Fruit fly (Drosophila melanogaster) whole organism, embryonic: ENCODE results near the gene lectin-29Ca.
A peak's percentile ranks its signal among the peaks of the same experiment; 100 is the strongest.

Experiments used
- Bgb ChIP-seq: fragments of 200-800 bp; sonication (Bioruptor generic); IDR thresholded peaks from 2 replicates; pipeline ENCODE4 v1.3.6; 2022; ENCODE audit warnings: missing biosample characterization, missing genetic modification characterization; ENCODE audit not compliant: partially characterized antibody
- CG10321 ChIP-seq: fragments of 200-800 bp; sonication (Bioruptor generic); IDR thresholded peaks from 2 replicates; pipeline ENCODE4 v1.3.6; 2022; ENCODE audit warnings: missing biosample characterization, missing genetic modification characterization
- CG11456 ChIP-seq: fragments of 200-800 bp; sonication (Bioruptor generic); IDR thresholded peaks from 3 replicates; pipeline ENCODE4 v1.3.6; 2022; ENCODE audit warnings: missing biosample characterization, missing genetic modification characterization
- CG12155 ChIP-seq: fragments of 200-800 bp; sonication (Bioruptor generic); optimal IDR thresholded peaks from 3 replicates; lab custom pipeline; 2016; ENCODE audit warnings: missing biosample characterization, missing genetic modification characterization
- CG14710 ChIP-seq: fragments of 200-800 bp; sonication (Bioruptor generic); optimal IDR thresholded peaks from 3 replicates; lab custom pipeline; 2019; ENCODE audit warnings: missing biosample characterization, mild to moderate bottlenecking, missing genetic modification characterization, moderate library complexity
- CG15479 ChIP-seq: fragments of 200-800 bp; sonication (Bioruptor generic); optimal IDR thresholded peaks from 3 replicates; lab custom pipeline; 2019; ENCODE audit warnings: missing biosample characterization, mild to moderate bottlenecking, missing genetic modification characterization, moderate library complexity
- CG16813 ChIP-seq: fragments of 200-800 bp; sonication (Bioruptor generic); IDR thresholded peaks from 3 replicates; pipeline ENCODE4 v1.3.6; 2022; ENCODE audit warnings: missing biosample characterization, missing genetic modification characterization; ENCODE audit not compliant: partially characterized antibody
- CG17568 ChIP-seq: fragments of 200-800 bp; sonication (Bioruptor generic); optimal IDR thresholded peaks from 2 replicates; lab custom pipeline; 2018; ENCODE audit warnings: missing biosample characterization, mild to moderate bottlenecking, missing genetic modification characterization, moderate library complexity
- CG17612 ChIP-seq: fragments of 200-800 bp; sonication (Bioruptor generic); IDR thresholded peaks from 2 replicates; pipeline ENCODE4 v1.3.6; 2022; ENCODE audit warnings: missing biosample characterization, missing genetic modification characterization
- CG2202 ChIP-seq: fragments of 200-800 bp; sonication (Bioruptor generic); optimal IDR thresholded peaks from 2 replicates; lab custom pipeline; 2018; ENCODE audit warnings: missing biosample characterization, mild to moderate bottlenecking, missing genetic modification characterization
- CG2678 ChIP-seq: fragments of 200-800 bp; sonication (Bioruptor generic); optimal IDR thresholded peaks from 3 replicates; lab custom pipeline; 2019; ENCODE audit warnings: missing biosample characterization, mild to moderate bottlenecking, missing genetic modification characterization, moderate library complexity
- CG30431 ChIP-seq: fragments of 200-800 bp; sonication (Bioruptor generic); optimal IDR thresholded peaks from 2 replicates; lab custom pipeline; 2017; ENCODE audit warnings: missing biosample characterization, missing genetic modification characterization
- CG34376 ChIP-seq: fragments of 200-800 bp; sonication (Bioruptor generic); optimal IDR thresholded peaks from 2 replicates; lab custom pipeline; 2018; ENCODE audit warnings: missing biosample characterization, mild to moderate bottlenecking, missing genetic modification characterization
- CG4328 ChIP-seq: fragments of 200-800 bp; sonication (Bioruptor generic); optimal IDR thresholded peaks from 3 replicates; lab custom pipeline; 2017; ENCODE audit warnings: missing biosample characterization, missing genetic modification reagents, missing genetic modification characterization
- CG4707 ChIP-seq: fragments of 200-800 bp; sonication (Bioruptor generic); optimal IDR thresholded peaks from 2 replicates; lab custom pipeline; 2018; ENCODE audit warnings: missing biosample characterization, mild to moderate bottlenecking, missing genetic modification characterization, moderate library complexity
- CG7963 ChIP-seq: fragments of 200-800 bp; sonication (Bioruptor generic); IDR thresholded peaks from 3 replicates; pipeline ENCODE4 v1.3.6; 2022; ENCODE audit warnings: missing biosample characterization, missing genetic modification characterization; ENCODE audit not compliant: partially characterized antibody
- CG8290 ChIP-seq, 3 experiments: fragments of 200-800 bp; sonication (Bioruptor generic); optimal IDR thresholded peaks; 2 replicates each; lab custom pipeline; 2016 to 2019; ENCODE audit warnings: missing biosample characterization in 3 of 3, missing genetic modification characterization in 3 of 3, mild to moderate bottlenecking in 2 of 3, moderate library complexity in 1 of 3
- CG8765 ChIP-seq: fragments of 200-800 bp; sonication (Bioruptor generic); IDR thresholded peaks from 2 replicates; pipeline ENCODE4 v1.3.6; 2022; ENCODE audit warnings: missing biosample characterization, missing genetic modification characterization
- CG9727 ChIP-seq: fragments of 200-800 bp; sonication (Bioruptor generic); optimal IDR thresholded peaks from 3 replicates; lab custom pipeline; 2017; ENCODE audit warnings: missing biosample characterization, mild to moderate bottlenecking, missing genetic modification characterization
- E2f2 ChIP-seq: fragments of 200-800 bp; sonication (Bioruptor generic); IDR thresholded peaks from 2 replicates; pipeline ENCODE4 v1.3.6; 2022; ENCODE audit warnings: missing biosample characterization, missing genetic modification characterization
- Fer1 ChIP-seq: fragments of 200-800 bp; sonication (Bioruptor generic); optimal IDR thresholded peaks from 2 replicates; lab custom pipeline; 2017; ENCODE audit warnings: missing biosample characterization, mild to moderate bottlenecking, missing genetic modification characterization
- H2.0 ChIP-seq: fragments of 200-800 bp; sonication (Bioruptor generic); IDR thresholded peaks from 2 replicates; pipeline ENCODE4 v1.3.6; 2022; ENCODE audit warnings: missing biosample characterization, missing genetic modification characterization
- HHEX ChIP-seq: fragments of 200-800 bp; sonication (Bioruptor generic); optimal IDR thresholded peaks from 3 replicates; lab custom pipeline; 2017; ENCODE audit warnings: missing biosample characterization, mild to moderate bottlenecking, missing genetic modification characterization, missing genetic modification reagents
- HmgZ ChIP-seq: fragments of 200-800 bp; sonication (Bioruptor generic); optimal IDR thresholded peaks from 2 replicates; lab custom pipeline; 2018; ENCODE audit warnings: missing biosample characterization, mild to moderate bottlenecking, missing genetic modification characterization
- Hmr ChIP-seq: fragments of 200-800 bp; sonication (Bioruptor generic); optimal IDR thresholded peaks from 3 replicates; lab custom pipeline; 2017; ENCODE audit warnings: mild to moderate bottlenecking, missing biosample characterization, missing genetic modification reagents, missing genetic modification characterization
- Lpt ChIP-seq: fragments of >200 bp; optimal IDR thresholded peaks from 2 replicates; lab custom pipeline; 2018; ENCODE audit warnings: missing biosample characterization, missing genetic modification characterization
- Pdp1 ChIP-seq, 2 experiments: fragments of 200-800 bp; sonication (Bioruptor generic); optimal IDR thresholded peaks; 3 replicates each; lab custom pipeline; 2016; ENCODE audit warnings: missing biosample characterization in 2 of 2, missing genetic modification characterization in 2 of 2, mild to moderate bottlenecking in 1 of 2, moderate library complexity in 1 of 2
- Ssrp ChIP-seq: fragments of 200-800 bp; sonication (Bioruptor generic); optimal IDR thresholded peaks from 2 replicates; lab custom pipeline; 2018; ENCODE audit warnings: missing biosample characterization, mild to moderate bottlenecking, missing genetic modification characterization, moderate library complexity
- Taf1 ChIP-seq: fragments of 200-800 bp; sonication (Bioruptor generic); IDR thresholded peaks from 2 replicates; pipeline ENCODE4 v1.3.6; 2022; ENCODE audit warnings: missing biosample characterization, missing genetic modification characterization
- bbx ChIP-seq: fragments of 200-800 bp; sonication (Bioruptor generic); IDR thresholded peaks from 2 replicates; pipeline ENCODE4 v1.3.6; 2022; ENCODE audit warnings: missing biosample characterization, missing genetic modification characterization; ENCODE audit not compliant: partially characterized antibody
- cg ChIP-seq: fragments of 200-800 bp; sonication (Bioruptor generic); optimal IDR thresholded peaks from 3 replicates; lab custom pipeline; 2019; ENCODE audit warnings: missing biosample characterization, mild to moderate bottlenecking, missing genetic modification characterization, moderate library complexity
- dpn ChIP-seq, 2 experiments: fragments of 200-800 bp; sonication (Bioruptor generic); optimal IDR thresholded peaks; 3 replicates each; lab custom pipeline; 2016; ENCODE audit warnings: missing biosample characterization in 2 of 2, missing genetic modification characterization in 2 of 2
- gce ChIP-seq: fragments of 200-800 bp; sonication (Bioruptor generic); IDR thresholded peaks from 3 replicates; pipeline ENCODE4 v1.3.6; 2022; ENCODE audit warnings: missing biosample characterization, missing genetic modification characterization
- gfzf ChIP-seq: fragments of 200-800 bp; sonication (Bioruptor generic); optimal IDR thresholded peaks from 2 replicates; lab custom pipeline; 2016; ENCODE audit warnings: missing biosample characterization, mild to moderate bottlenecking, missing genetic modification characterization, moderate library complexity
- gsb ChIP-seq: fragments of 200-800 bp; sonication (Bioruptor generic); IDR thresholded peaks from 2 replicates; pipeline ENCODE4 v1.3.6; 2022; ENCODE audit warnings: missing biosample characterization, missing genetic modification characterization
- hbn ChIP-seq: fragments of 200-800 bp; sonication (Bioruptor generic); IDR thresholded peaks from 2 replicates; pipeline ENCODE4 v1.3.6; 2022; ENCODE audit warnings: missing biosample characterization, missing genetic modification characterization; ENCODE audit not compliant: partially characterized antibody
- hkb ChIP-seq, 2 experiments: fragments of 200-800 bp in 1 of 2; fragments of >200 bp in 1 of 2; sonication (Bioruptor generic) in 1 of 2; IDR thresholded peaks in 1 of 2; optimal IDR thresholded peaks in 1 of 2; 2 replicates each; pipeline versions ENCODE4 v1.3.6 to Lab custom; 2017 to 2022; ENCODE audit warnings: missing biosample characterization in 1 of 2, missing genetic modification characterization in 1 of 2
- ind ChIP-seq: fragments of 200-800 bp; sonication (Bioruptor generic); optimal IDR thresholded peaks from 3 replicates; lab custom pipeline; 2016; ENCODE audit warnings: missing biosample characterization, missing genetic modification characterization
- inv ChIP-seq: fragments of 200-800 bp; sonication (Bioruptor generic); IDR thresholded peaks from 2 replicates; pipeline ENCODE4 v1.3.6; 2022; ENCODE audit warnings: missing biosample characterization, missing genetic modification characterization; ENCODE audit not compliant: partially characterized antibody
- jumu ChIP-seq: fragments of 200-800 bp; sonication (Bioruptor generic); optimal IDR thresholded peaks from 3 replicates; lab custom pipeline; 2016; ENCODE audit warnings: missing biosample characterization, missing genetic modification characterization
- kah ChIP-seq: fragments of 200-800 bp; sonication (Bioruptor generic); optimal IDR thresholded peaks from 2 replicates; lab custom pipeline; 2018; ENCODE audit warnings: missing biosample characterization, mild to moderate bottlenecking, missing genetic modification characterization
- ken ChIP-seq: fragments of 200-800 bp; sonication (Bioruptor generic); IDR thresholded peaks from 3 replicates; pipeline ENCODE4 v1.3.6; 2022; ENCODE audit warnings: missing biosample characterization, missing genetic modification characterization
- psq ChIP-seq: fragments of 200-800 bp; sonication (Bioruptor generic); optimal IDR thresholded peaks from 2 replicates; lab custom pipeline; 2017; ENCODE audit warnings: missing biosample characterization, missing genetic modification characterization
- pzg ChIP-seq: fragments of 200-800 bp; sonication (Bioruptor generic); optimal IDR thresholded peaks from 3 replicates; lab custom pipeline; 2018; ENCODE audit warnings: missing biosample characterization, mild to moderate bottlenecking, missing genetic modification characterization, moderate library complexity
- sens ChIP-seq: fragments of 200-800 bp; sonication (Bioruptor generic); peaks from one replicate; lab custom pipeline; 2016; ENCODE audit warnings: missing biosample characterization, missing genetic modification characterization
- sens-2 ChIP-seq: fragments of 200-800 bp; sonication (Bioruptor generic); IDR thresholded peaks from 2 replicates; pipeline ENCODE4 v1.3.6; 2022; ENCODE audit warnings: missing biosample characterization, missing genetic modification characterization
- zen2 ChIP-seq: fragments of 200-800 bp; sonication (Bioruptor generic); IDR thresholded peaks from 3 replicates; pipeline ENCODE4 v1.3.6; 2022; ENCODE audit warnings: missing biosample characterization, missing genetic modification characterization; ENCODE audit not compliant: partially characterized antibody

Gene lectin-29Ca

dm6 chr2L:8365701-8366643, 28.1 kb downstream of the lectin-29Ca start, which contains the start of gene Pp2A-29B (continued):
- TF ChIP-seq CG7963 (GFP tag; lab: Robert Waterston, UW) (peak; percentile 95), zen2 (peak; percentile 98), CG17612 (GFP tag; lab: Robert Waterston, UW) (no peak), jumu (GFP tag; lab: Kevin White, UChicago) (no peak), gce (GFP tag; lab: Robert Waterston, UW) (no peak), sens (GFP tag; lab: Kevin White, UChicago) (peak; percentile 37), psq (no peak), CG15479 (GFP tag; lab: Kevin White, UChicago) (peak; percentile 37), CG2678 (tag; lab: Kevin White, UChicago) (peak; percentile 15), H2.0 (GFP tag; lab: Robert Waterston, UW) (no peak), CG10321 (GFP tag; lab: Robert Waterston, UW) (no peak), CG4707 (no peak), Lpt (no peak), hbn (GFP tag; lab: Robert Waterston, UW) (peak; percentile 99), Taf1 (no peak), CG17568 (peak; percentile 7), kah (GFP tag; lab: Kevin White, UChicago) (no peak), hkb (optimal IDR thresholded peaks at IDR 0.05; lab: Kevin White, UChicago) (no peak), hkb (GFP tag; IDR thresholded peaks at IDR 0.05; lab: Robert Waterston, UW) (no peak), CG14710 (tag; lab: Kevin White, UChicago) (peak; percentile 83), gsb (GFP tag; lab: Robert Waterston, UW) (no peak), Pdp1 (GFP tag; optimal IDR thresholded peaks at IDR 0.05; lab: Kevin White, UChicago) (peak in 1 of 2 experiments; percentile 74), CG34376 (peak; percentile 21), CG30431 (no peak), inv (peak; percentile 100), Ssrp (tag; lab: Kevin White, UChicago) (no peak), sens-2 (GFP tag; lab: Robert Waterston, UW) (no peak), CG11456 (GFP tag; lab: Robert Waterston, UW) (no peak), E2f2 (GFP tag; lab: Robert Waterston, UW) (peak; percentile 88), HHEX (GFP tag; lab: Kevin White, UChicago) (no peak), ind (GFP tag; lab: Kevin White, UChicago) (no peak), CG8290 (GFP tag; optimal IDR thresholded peaks at IDR 0.05; lab: Kevin White, UChicago) (peak; percentile 13), CG8290 (tag; optimal IDR thresholded peaks at IDR 0.05; lab: Kevin White, UChicago) (no peak), bbx (GFP tag; lab: Robert Waterston, UW) (peak; percentile 98), CG4328 (GFP tag; lab: Kevin White, UChicago) (peak; percentile 7), CG8765 (GFP tag; lab: Robert Waterston, UW) (no peak), Hmr (peak; percentile 4), CG2202 (tag; lab: Kevin White, UChicago) (no peak), ken (no peak), dpn (GFP tag; optimal IDR thresholded peaks at IDR 0.05; lab: Kevin White, UChicago) (peak in 1 of 2 experiments; percentile 17), CG12155 (GFP tag; lab: Kevin White, UChicago) (peak; percentile 16), CG9727 (GFP tag; lab: Kevin White, UChicago) (peak; percentile 61), Bgb (GFP tag; lab: Robert Waterston, UW) (peak; percentile 97), CG16813 (GFP tag; lab: Robert Waterston, UW) (peak; percentile 100), HmgZ (tag; lab: Kevin White, UChicago) (peak; percentile 27), gfzf (peak; percentile 52), Fer1 (GFP tag; lab: Kevin White, UChicago) (no peak), cg (GFP tag; lab: Kevin White, UChicago) (peak; percentile 98), pzg (GFP tag; lab: Kevin White, UChicago) (peak; percentile 64)
